Worm (Caenorhabditis elegans) whole organism, mixed stage, embryonic: ENCODE results near the gene F36H12.5.

Source experiments
- ces-1 ChIP-seq: fragments of 150-350 bp; optimal IDR thresholded peaks from 2 replicates; lab custom pipeline; 2014; ENCODE audit warnings: missing biosample characterization, missing genetic modification reagents, missing genetic modification characterization
- elt-3 ChIP-seq: fragments of 150-350 bp; optimal IDR thresholded peaks from 2 replicates; lab custom pipeline; 2014; ENCODE audit warnings: missing biosample characterization, missing genetic modification characterization
- lin-13 ChIP-seq: fragments of 150-350 bp; optimal IDR thresholded peaks from 2 replicates; lab custom pipeline; 2014; ENCODE audit warnings: missing biosample characterization, missing genetic modification characterization
- mab-5 ChIP-seq: fragments of 150-350 bp; optimal IDR thresholded peaks from 2 replicates; lab custom pipeline; 2014; ENCODE audit warnings: missing biosample characterization, missing genetic modification characterization
- snpc-4 ChIP-seq: fragments of 150-350 bp; optimal IDR thresholded peaks from 2 replicates; lab custom pipeline; 2014; ENCODE audit warnings: missing biosample characterization, missing genetic modification characterization
- unc-62 ChIP-seq: fragments of 150-350 bp; optimal IDR thresholded peaks from 2 replicates; lab custom pipeline; 2014; ENCODE audit warnings: missing biosample characterization, missing genetic modification reagents, missing genetic modification characterization
- ztf-11 ChIP-seq: fragments of 150-350 bp; optimal IDR thresholded peaks from 2 replicates; lab custom pipeline; 2014; ENCODE audit warnings: missing biosample characterization, missing genetic modification characterization

ce11 chrIV:5288932-5289331 lies 22.4 kb downstream of the F36H12.5 start:
- TF ChIP-seq lin-13 (tag; lab: Kevin White, UChicago), result no peak
- no peak for TF ChIP-seq snpc-4 (tag; lab: Kevin White, UChicago)
- no peak for TF ChIP-seq ces-1 (GFP tag; lab: Kevin White, UChicago)
- no peak for TF ChIP-seq unc-62
- no peak for TF ChIP-seq elt-3
- TF ChIP-seq ztf-11, result no peak
- no peak for TF ChIP-seq mab-5 (tag; lab: Kevin White, UChicago)
